Fruit fly (Drosophila melanogaster) whole organism, embryonic: ENCODE data around the gene Mtpalpha.

Experiments used
- Blimp-1 ChIP-seq: fragments of 200-800 bp; sonication (Bioruptor generic); optimal IDR thresholded peaks from 3 replicates; lab custom pipeline; 2018; ENCODE audit warnings: missing biosample characterization, missing genetic modification characterization, mild to moderate bottlenecking, moderate library complexity, missing genetic modification reagents
- Bteb2 ChIP-seq: fragments of 200-800 bp; sonication (Bioruptor generic); optimal IDR thresholded peaks from 2 replicates; lab custom pipeline; 2016; ENCODE audit warnings: missing biosample characterization, missing genetic modification characterization
- C15 ChIP-seq: fragments of 200-800 bp; sonication (Bioruptor generic); IDR thresholded peaks from 3 replicates; pipeline ENCODE4 v1.3.6; 2022; ENCODE audit warnings: missing biosample characterization, missing genetic modification characterization
- CG10209 ChIP-seq: fragments of 200-800 bp; sonication (Bioruptor generic); optimal IDR thresholded peaks from 3 replicates; lab custom pipeline; 2017; ENCODE audit warnings: missing biosample characterization, mild to moderate bottlenecking, missing genetic modification characterization, missing genetic modification reagents
- CG10274 ChIP-seq: fragments of 200-800 bp; sonication (Bioruptor generic); optimal IDR thresholded peaks from 3 replicates; lab custom pipeline; 2017; ENCODE audit warnings: missing biosample characterization, mild to moderate bottlenecking, missing genetic modification characterization
- CG11695 ChIP-seq: fragments of 200-800 bp; sonication (Bioruptor generic); IDR thresholded peaks from 3 replicates; pipeline ENCODE4 v1.3.6; 2022; ENCODE audit warnings: missing biosample characterization, missing genetic modification characterization
- CG12236 ChIP-seq: fragments of 200-800 bp; sonication (Bioruptor generic); optimal IDR thresholded peaks from 2 replicates; lab custom pipeline; 2016; ENCODE audit warnings: missing biosample characterization, missing genetic modification characterization
- CG14860 ChIP-seq: fragments of 200-800 bp; sonication (Bioruptor generic); IDR thresholded peaks from 3 replicates; pipeline ENCODE4 v1.3.6; 2022; ENCODE audit warnings: missing biosample characterization, missing genetic modification characterization; ENCODE audit not compliant: partially characterized antibody
- CG15479 ChIP-seq: fragments of 200-800 bp; sonication (Bioruptor generic); optimal IDR thresholded peaks from 3 replicates; lab custom pipeline; 2019; ENCODE audit warnings: missing biosample characterization, mild to moderate bottlenecking, missing genetic modification characterization, moderate library complexity
- CG1647 ChIP-seq: fragments of 200-800 bp; sonication (Bioruptor generic); optimal IDR thresholded peaks from 3 replicates; lab custom pipeline; 2016; ENCODE audit warnings: missing biosample characterization, missing genetic modification characterization
- CG17385 ChIP-seq: fragments of 200-800 bp; sonication (Bioruptor generic); optimal IDR thresholded peaks from 3 replicates; lab custom pipeline; 2018; ENCODE audit warnings: missing biosample characterization, mild to moderate bottlenecking, missing genetic modification characterization
- CG1832 ChIP-seq: fragments of 200-800 bp; sonication (Bioruptor generic); optimal IDR thresholded peaks from 2 replicates; lab custom pipeline; 2017; ENCODE audit warnings: missing biosample characterization, mild to moderate bottlenecking, missing genetic modification characterization, inconsistent platforms
- CG18619 ChIP-seq: fragments of 200-800 bp; sonication (Bioruptor generic); optimal IDR thresholded peaks from 3 replicates; lab custom pipeline; 2017; ENCODE audit warnings: missing biosample characterization, mild to moderate bottlenecking, missing genetic modification characterization
- CG2712 ChIP-seq: fragments of 200-800 bp; optimal IDR thresholded peaks from 3 replicates; lab custom pipeline; 2019; ENCODE audit warnings: missing biosample characterization, mild to moderate bottlenecking, missing genetic modification characterization, moderate library complexity
- CG32772 ChIP-seq: fragments of 200-800 bp; sonication (Bioruptor generic); IDR thresholded peaks from 2 replicates; pipeline ENCODE4 v1.3.6; 2022; ENCODE audit warnings: missing biosample characterization, missing genetic modification characterization
- CG4328 ChIP-seq: fragments of 200-800 bp; sonication (Bioruptor generic); optimal IDR thresholded peaks from 3 replicates; lab custom pipeline; 2017; ENCODE audit warnings: missing biosample characterization, missing genetic modification reagents, missing genetic modification characterization
- CG4404 ChIP-seq: fragments of 200-800 bp; sonication (Bioruptor generic); IDR thresholded peaks from 2 replicates; pipeline ENCODE4 v1.3.6; 2022; ENCODE audit warnings: missing biosample characterization, missing genetic modification characterization
- CG4707 ChIP-seq: fragments of 200-800 bp; sonication (Bioruptor generic); optimal IDR thresholded peaks from 2 replicates; lab custom pipeline; 2018; ENCODE audit warnings: missing biosample characterization, mild to moderate bottlenecking, missing genetic modification characterization, moderate library complexity
- CG5245 ChIP-seq: fragments of 200-800 bp; sonication (Bioruptor generic); optimal IDR thresholded peaks from 3 replicates; lab custom pipeline; 2016; ENCODE audit warnings: missing biosample characterization, missing genetic modification characterization
- CG7556 ChIP-seq: fragments of 200-800 bp; sonication (Bioruptor generic); optimal IDR thresholded peaks from 2 replicates; lab custom pipeline; 2017; ENCODE audit warnings: missing biosample characterization, mild to moderate bottlenecking, missing genetic modification characterization
- CG8388 ChIP-seq: fragments of 200-800 bp; sonication (Bioruptor generic); optimal IDR thresholded peaks from 2 replicates; lab custom pipeline; 2019; ENCODE audit warnings: missing biosample characterization, mild to moderate bottlenecking, missing genetic modification characterization, moderate library complexity
- CG9727 ChIP-seq: fragments of 200-800 bp; sonication (Bioruptor generic); optimal IDR thresholded peaks from 3 replicates; lab custom pipeline; 2017; ENCODE audit warnings: missing biosample characterization, mild to moderate bottlenecking, missing genetic modification characterization
- CG9817 ChIP-seq: fragments of 200-800 bp; sonication (Bioruptor generic); optimal IDR thresholded peaks from 2 replicates; lab custom pipeline; 2018; ENCODE audit warnings: missing biosample characterization, mild to moderate bottlenecking, missing genetic modification characterization, moderate library complexity
- CkIIα-i1 ChIP-seq: fragments of 200-800 bp; sonication (Bioruptor generic); IDR thresholded peaks from 2 replicates; pipeline ENCODE4 v1.3.6; 2022; ENCODE audit warnings: missing biosample characterization, missing genetic modification characterization
- Dfd ChIP-seq, 2 experiments: fragments of >200 bp; optimal IDR thresholded peaks; 2 replicates each; lab custom pipeline; 2017; ENCODE audit warnings: missing biosample characterization in 2 of 2, missing genetic modification characterization in 2 of 2
- ERR ChIP-seq: fragments of 200-800 bp; sonication (Bioruptor generic); optimal IDR thresholded peaks from 2 replicates; lab custom pipeline; 2016; ENCODE audit warnings: missing biosample characterization, missing genetic modification characterization
- Eip74EF ChIP-seq, 2 experiments: fragments of 200-800 bp in 1 of 2; fragments of >200 bp in 1 of 2; sonication (Bioruptor generic) in 1 of 2; optimal IDR thresholded peaks; 2 replicates each; lab custom pipeline; 2017 to 2019; ENCODE audit warnings: missing biosample characterization in 2 of 2, missing genetic modification characterization in 2 of 2, mild to moderate bottlenecking in 1 of 2, moderate library complexity in 1 of 2
- Ets65A ChIP-seq: fragments of 200-800 bp; sonication (Bioruptor generic); peaks from one replicate; lab custom pipeline; 2016; ENCODE audit warnings: missing biosample characterization, missing genetic modification characterization
- H2.0 ChIP-seq: fragments of 200-800 bp; sonication (Bioruptor generic); IDR thresholded peaks from 2 replicates; pipeline ENCODE4 v1.3.6; 2022; ENCODE audit warnings: missing biosample characterization, missing genetic modification characterization
- Hsf ChIP-seq: fragments of 200-800 bp; sonication (Bioruptor generic); optimal IDR thresholded peaks from 3 replicates; lab custom pipeline; 2016; ENCODE audit warnings: missing biosample characterization, missing genetic modification characterization
- Med ChIP-seq: fragments of 200-800 bp; sonication (Bioruptor generic); peaks from one replicate; lab custom pipeline; 2016; ENCODE audit warnings: missing biosample characterization, missing genetic modification characterization, mild to moderate bottlenecking, inconsistent platforms, moderate library complexity
- Neu2 ChIP-seq: fragments of 200-800 bp; sonication (Bioruptor generic); optimal IDR thresholded peaks from 3 replicates; lab custom pipeline; 2016; ENCODE audit warnings: missing biosample characterization, missing genetic modification characterization, borderline replicate concordance
- Nf-YA ChIP-seq: fragments of 200-800 bp; sonication (Bioruptor generic); IDR thresholded peaks from 2 replicates; pipeline ENCODE4 v1.3.6; 2022; ENCODE audit warnings: missing biosample characterization, missing genetic modification characterization
- NfI ChIP-seq: fragments of 200-800 bp; sonication (Bioruptor generic); optimal IDR thresholded peaks from 3 replicates; lab custom pipeline; 2018; ENCODE audit warnings: missing biosample characterization, mild to moderate bottlenecking, missing genetic modification characterization, moderate library complexity
- Six4 ChIP-seq: fragments of 200-800 bp; sonication (Bioruptor generic); optimal IDR thresholded peaks from 2 replicates; lab custom pipeline; 2016; ENCODE audit warnings: missing biosample characterization, missing genetic modification characterization
- TFAM ChIP-seq: fragments of 200-800 bp; sonication (Bioruptor generic); optimal IDR thresholded peaks from 2 replicates; lab custom pipeline; 2017; ENCODE audit warnings: missing biosample characterization, missing genetic modification characterization, inconsistent platforms
- amos ChIP-seq: fragments of 200-800 bp; sonication (Bioruptor generic); IDR thresholded peaks from 2 replicates; pipeline ENCODE4 v1.3.6; 2022; ENCODE audit warnings: missing biosample characterization, missing genetic modification characterization; ENCODE audit not compliant: partially characterized antibody
- crc ChIP-seq: fragments of 200-800 bp; sonication (Bioruptor generic); optimal IDR thresholded peaks from 2 replicates; lab custom pipeline; 2016; ENCODE audit warnings: missing biosample characterization, missing genetic modification characterization
- crol ChIP-seq: fragments of 200-800 bp; sonication (Bioruptor generic); IDR thresholded peaks from 2 replicates; pipeline ENCODE4 v1.3.6; 2022; ENCODE audit warnings: missing biosample characterization, missing genetic modification characterization
- dysf ChIP-seq: fragments of 200-800 bp; sonication (Bioruptor generic); IDR thresholded peaks from 3 replicates; pipeline ENCODE4 v1.3.6; 2022; ENCODE audit warnings: missing biosample characterization, missing genetic modification characterization
- ems ChIP-seq: fragments of 200-800 bp; sonication (Bioruptor generic); optimal IDR thresholded peaks from 3 replicates; lab custom pipeline; 2016; ENCODE audit warnings: missing biosample characterization, missing genetic modification characterization
- eyg ChIP-seq: fragments of 200-800 bp; sonication (Bioruptor generic); optimal IDR thresholded peaks from 3 replicates; lab custom pipeline; 2016; ENCODE audit warnings: missing biosample characterization, missing genetic modification characterization
- gsb ChIP-seq: fragments of 200-800 bp; sonication (Bioruptor generic); IDR thresholded peaks from 2 replicates; pipeline ENCODE4 v1.3.6; 2022; ENCODE audit warnings: missing biosample characterization, missing genetic modification characterization
- inv ChIP-seq: fragments of 200-800 bp; sonication (Bioruptor generic); IDR thresholded peaks from 2 replicates; pipeline ENCODE4 v1.3.6; 2022; ENCODE audit warnings: missing biosample characterization, missing genetic modification characterization; ENCODE audit not compliant: partially characterized antibody
- odd ChIP-seq: fragments of 200-800 bp; sonication (Bioruptor generic); optimal IDR thresholded peaks from 2 replicates; lab custom pipeline; 2017; ENCODE audit warnings: missing biosample characterization, mild to moderate bottlenecking, missing genetic modification characterization
- pb ChIP-seq: fragments of 200-800 bp; sonication (Bioruptor generic); optimal IDR thresholded peaks from 3 replicates; lab custom pipeline; 2016; ENCODE audit warnings: missing biosample characterization, missing genetic modification characterization
- schlank ChIP-seq: fragments of 200-800 bp; sonication (Bioruptor generic); optimal IDR thresholded peaks from 2 replicates; lab custom pipeline; 2018; ENCODE audit warnings: missing biosample characterization, mild to moderate bottlenecking, missing genetic modification characterization
- stwl ChIP-seq: fragments of 200-800 bp; sonication (Bioruptor generic); optimal IDR thresholded peaks from 3 replicates; lab custom pipeline; 2018; ENCODE audit warnings: missing biosample characterization, mild to moderate bottlenecking, missing genetic modification characterization, moderate library complexity
- vfl ChIP-seq: fragments of 200-800 bp; sonication (Bioruptor generic); optimal IDR thresholded peaks from 2 replicates; lab custom pipeline; 2016; ENCODE audit warnings: missing biosample characterization, missing genetic modification characterization
- wek ChIP-seq: fragments of 200-800 bp; sonication (Bioruptor generic); optimal IDR thresholded peaks from 3 replicates; lab custom pipeline; 2018; ENCODE audit warnings: missing biosample characterization, mild to moderate bottlenecking, missing genetic modification characterization, moderate library complexity

The Mtpalpha gene

dm6 chr2L:9594625-9595300, 18.2 kb upstream of the Mtpalpha start (continued):
- no peak for TF ChIP-seq inv (GFP tag; lab: Robert Waterston, UW)
- TF ChIP-seq Bteb2 (GFP tag; lab: Kevin White, UChicago) = no peak
- no peak for TF ChIP-seq Med
- TF ChIP-seq stwl = no peak
- peak; percentile 10 for TF ChIP-seq CG5245 (GFP tag; lab: Kevin White, UChicago)
- TF ChIP-seq amos (GFP tag; lab: Robert Waterston, UW) = no peak
- peak; percentile 44 for TF ChIP-seq CG10209 (GFP tag; lab: Kevin White, UChicago)
- no peak for TF ChIP-seq odd (GFP tag; lab: Kevin White, UChicago)
- TF ChIP-seq ERR (GFP tag; lab: Kevin White, UChicago) = no peak
- TF ChIP-seq H2.0 (GFP tag; lab: Robert Waterston, UW) = 0 out of 2 replicates have a peak, but pooled peaks have one; percentile 14
- no peak for TF ChIP-seq Ets65A
- TF ChIP-seq CG1832 (GFP tag; lab: Kevin White, UChicago) = no peak
- TF ChIP-seq C15 (GFP tag; lab: Robert Waterston, UW) = no peak
- TF ChIP-seq CG10274 = no peak
- no peak for TF ChIP-seq CG14860 (GFP tag; lab: Robert Waterston, UW)
- peak; percentile 33 for TF ChIP-seq Six4 (GFP tag; lab: Kevin White, UChicago)
- peak; percentile 85 for TF ChIP-seq CG2712
- TF ChIP-seq ems (GFP tag; lab: Kevin White, UChicago) = no peak
- peak; percentile 73 for TF ChIP-seq CG4404 (GFP tag; lab: Robert Waterston, UW)
- no peak for TF ChIP-seq CG4707 (GFP tag; lab: Kevin White, UChicago)
- peak; percentile 83 for TF ChIP-seq crol (GFP tag; lab: Robert Waterston, UW)
- no peak for TF ChIP-seq pb
- TF ChIP-seq Nf-YA (GFP tag; lab: Robert Waterston, UW) = no peak
- no peak for TF ChIP-seq CG15479
- peak; percentile 71 for TF ChIP-seq Blimp-1 (GFP tag; lab: Kevin White, UChicago)
- TF ChIP-seq schlank = no peak
- TF ChIP-seq eyg (GFP tag; lab: Kevin White, UChicago) = no peak
- no peak for TF ChIP-seq CG17385 (GFP tag; lab: Kevin White, UChicago)
- TF ChIP-seq wek (GFP tag; lab: Kevin White, UChicago) = no peak
- TF ChIP-seq CG11695 = no peak
- no peak for TF ChIP-seq CG4328 (GFP tag; lab: Kevin White, UChicago)
- TF ChIP-seq NfI (GFP tag; lab: Kevin White, UChicago) = no peak
- no peak for TF ChIP-seq CG12236 (GFP tag; lab: Kevin White, UChicago)
- TF ChIP-seq dysf (GFP tag; lab: Robert Waterston, UW) = peak; percentile 38; the same call in 1 of the 3 replicates
- TF ChIP-seq TFAM (GFP tag; lab: Kevin White, UChicago) = no peak
- no peak for TF ChIP-seq Dfd (GFP tag; optimal IDR thresholded peaks at IDR 0.05; lab: Kevin White, UChicago)
- peak; percentile 77 for TF ChIP-seq CG9727 (GFP tag; lab: Kevin White, UChicago)
- TF ChIP-seq CG1647 (GFP tag; lab: Kevin White, UChicago) = no peak
- peak in 1 of 2 experiments; percentile 2 for TF ChIP-seq Eip74EF (GFP tag; optimal IDR thresholded peaks at IDR 0.05; lab: Kevin White, UChicago)
- TF ChIP-seq vfl (GFP tag; lab: Kevin White, UChicago) = no peak
- no peak for TF ChIP-seq crc (GFP tag; lab: Kevin White, UChicago)
- no peak for TF ChIP-seq gsb
- TF ChIP-seq CG7556 (GFP tag; lab: Kevin White, UChicago) = peak; percentile 42
- no peak for TF ChIP-seq Neu2 (GFP tag; lab: Kevin White, UChicago)
- TF ChIP-seq CG32772 = peak; percentile 42; the same call in 1 of the 2 replicates
- peak; percentile 18 for TF ChIP-seq Hsf
- no peak for TF ChIP-seq CG18619 (GFP tag; lab: Kevin White, UChicago)
- no peak for TF ChIP-seq CG9817 (tag; lab: Kevin White, UChicago)
- TF ChIP-seq CG8388 (GFP tag; lab: Kevin White, UChicago) = peak; percentile 62
- no peak for TF ChIP-seq CkIIα-i1 (GFP tag; lab: Robert Waterston, UW)
